Fruit fly (Drosophila melanogaster): ENCODE data around the gene CG45075.

CG45075 gene

DNA sequence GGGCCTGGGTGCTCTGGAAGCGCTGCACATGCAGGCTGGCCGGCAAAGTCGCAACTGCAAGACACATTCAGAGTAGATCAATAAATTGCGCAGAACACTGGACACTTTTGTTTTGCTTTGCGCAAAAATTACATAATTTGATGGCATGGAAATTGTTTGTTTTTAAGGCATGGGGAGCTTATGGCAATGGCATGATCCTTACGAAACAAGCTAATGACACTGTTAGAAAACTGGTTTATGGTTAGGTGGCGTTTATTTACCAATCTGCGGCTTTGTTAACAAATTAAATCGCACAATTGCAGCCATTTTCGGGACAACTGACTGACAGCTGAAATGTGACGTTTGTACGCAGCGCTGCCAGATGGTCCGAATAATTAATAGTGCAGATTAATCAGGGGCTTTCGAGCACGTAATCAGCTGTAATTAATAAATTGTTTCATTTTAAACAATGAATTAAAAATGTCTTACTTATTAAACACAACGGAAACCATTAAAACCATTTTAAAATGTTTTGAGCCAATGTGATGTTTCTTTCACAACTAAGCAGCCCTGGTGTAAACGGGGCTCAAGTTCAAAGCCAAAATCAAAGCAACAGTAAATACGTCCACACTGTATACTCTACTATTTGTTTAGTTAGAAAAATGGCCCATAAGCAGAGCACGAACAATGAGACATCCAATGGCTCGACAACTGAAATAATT is 28.7 kb upstream of the CG45075 start, which contains the start of the genes ND-51 and CG13994 (continued):
- peak; percentile 44 for TF ChIP-seq en (GFP tag; optimal IDR thresholded peaks at IDR 0.05)
- TF ChIP-seq Dip3 (GFP tag; optimal IDR thresholded peaks at IDR 0.05), result peak; percentile 88
- no peak for TF ChIP-seq bigmax (GFP tag; optimal IDR thresholded peaks at IDR 0.05)
- peak; percentile 77 for TF ChIP-seq Nf-YC (tag; optimal IDR thresholded peaks at IDR 0.05)
- TF ChIP-seq CG15073 (GFP tag; optimal IDR thresholded peaks at IDR 0.05), result no peak
- TF ChIP-seq da (GFP tag; optimal IDR thresholded peaks at IDR 0.05), result peak; percentile 76
- peak; percentile 94 for TF ChIP-seq Elba2 (GFP tag; optimal IDR thresholded peaks at IDR 0.05)
- peak; percentile 63 for TF ChIP-seq CG6254 (GFP tag; optimal IDR thresholded peaks at IDR 0.05)
- TF ChIP-seq exex (tag; optimal IDR thresholded peaks at IDR 0.05), result peak; percentile 73
- TF ChIP-seq CTCF (GFP tag; optimal IDR thresholded peaks at IDR 0.05), result no peak
- TF ChIP-seq fd96Cb (tag; optimal IDR thresholded peaks at IDR 0.05), result peak; percentile 79
- no peak for TF ChIP-seq ham (GFP tag; IDR thresholded peaks at IDR 0.05)
- no peak for TF ChIP-seq CG17568 (GFP tag; optimal IDR thresholded peaks at IDR 0.05)
- peak; percentile 84 for TF ChIP-seq CG13775 (GFP tag; optimal IDR thresholded peaks at IDR 0.05)
- TF ChIP-seq CG8478 (optimal IDR thresholded peaks at IDR 0.05), result no peak
- TF ChIP-seq dan (GFP tag; IDR thresholded peaks at IDR 0.05), result no peak; the same call in 1 of the 2 replicates
- peak; percentile 84; the same call in 2 of the 3 replicates for TF ChIP-seq H15 (GFP tag; IDR thresholded peaks at IDR 0.05)
- TF ChIP-seq Awh (GFP tag; IDR thresholded peaks at IDR 0.05), result peak; percentile 69
- TF ChIP-seq fd102C (GFP tag; optimal IDR thresholded peaks at IDR 0.05), result no peak
- TF ChIP-seq CG30403 (GFP tag; optimal IDR thresholded peaks at IDR 0.05), result peak; percentile 87
- peak; percentile 53 for TF ChIP-seq Nf-YB (GFP tag; optimal IDR thresholded peaks at IDR 0.05)
- peak; percentile 71 for TF ChIP-seq klu (GFP tag; IDR thresholded peaks at IDR 0.05)
- TF ChIP-seq CG31441 (GFP tag; IDR thresholded peaks at IDR 0.05), result no peak
- peak; percentile 75 for TF ChIP-seq kni (GFP tag; optimal IDR thresholded peaks at IDR 0.05)
- TF ChIP-seq D19A (tag; optimal IDR thresholded peaks at IDR 0.05), result peak; percentile 94
- no peak for TF ChIP-seq hkb (optimal IDR thresholded peaks at IDR 0.05)
- peak; percentile 84 for TF ChIP-seq hkb (GFP tag; IDR thresholded peaks at IDR 0.05)
- TF ChIP-seq crol (GFP tag; IDR thresholded peaks at IDR 0.05), result no peak
- TF ChIP-seq zf30C (GFP tag; optimal IDR thresholded peaks at IDR 0.05), result no peak
- TF ChIP-seq Taf1 (GFP tag; IDR thresholded peaks at IDR 0.05), result peak; percentile 57; the same call in 1 of the 2 replicates
- TF ChIP-seq Hmr (GFP tag; optimal IDR thresholded peaks at IDR 0.05), result peak; percentile 82
- TF ChIP-seq CG3281 (GFP tag; optimal IDR thresholded peaks at IDR 0.05), result peak; percentile 80
- peak; percentile 72 for TF ChIP-seq p53 (GFP tag; optimal IDR thresholded peaks at IDR 0.05)
- peak; percentile 83 for TF ChIP-seq maf-S (GFP tag; optimal IDR thresholded peaks at IDR 0.05)
- peak; percentile 18 for TF ChIP-seq sima (GFP tag; optimal IDR thresholded peaks at IDR 0.05)
- no peak for TF ChIP-seq amos (GFP tag; IDR thresholded peaks at IDR 0.05; ENCODE audit: partially characterized antibody)
- peak; percentile 97 for TF ChIP-seq CG30020 (tag; optimal IDR thresholded peaks at IDR 0.05)
- peak; percentile 52 for TF ChIP-seq pfk (GFP tag; optimal IDR thresholded peaks at IDR 0.05)
- peak; percentile 75 for TF ChIP-seq Aef1 (GFP tag; IDR thresholded peaks at IDR 0.05)
- no peak for TF ChIP-seq tap (tag; optimal IDR thresholded peaks at IDR 0.05)
- TF ChIP-seq chm (GFP tag; IDR thresholded peaks at IDR 0.05), result peak; percentile 70; the same call in 1 of the 2 replicates
- no peak for TF ChIP-seq Vsx1 (GFP tag; optimal IDR thresholded peaks at IDR 0.05)
- peak; percentile 78 for TF ChIP-seq CG13894 (tag; optimal IDR thresholded peaks at IDR 0.05)
- peak; percentile 70 for TF ChIP-seq CG6272 (GFP tag; IDR thresholded peaks at IDR 0.05)
- TF ChIP-seq Xrp1 (GFP tag; IDR thresholded peaks at IDR 0.05), result peak; percentile 85
- no peak for TF ChIP-seq HLH4C (GFP tag; IDR thresholded peaks at IDR 0.05; ENCODE audit: partially characterized antibody)
- peak; percentile 88 for TF ChIP-seq zen (tag; optimal IDR thresholded peaks at IDR 0.05)
- peak; percentile 82 for TF ChIP-seq Ssrp (tag; optimal IDR thresholded peaks at IDR 0.05)
- peak; percentile 71 for TF ChIP-seq Sry-δ (GFP tag; optimal IDR thresholded peaks at IDR 0.05)
- TF ChIP-seq slou (GFP tag; optimal IDR thresholded peaks at IDR 0.05), result peak; percentile 84
- peak; percentile 88 for TF ChIP-seq tx (GFP tag; optimal IDR thresholded peaks at IDR 0.05)

Data from whole organism, embryonic.